Fruit fly (Drosophila melanogaster): ENCODE data around the gene CG11694.

CG11694 gene

dm6 chr3R:8312037-8312436, at the start of gene CG11694, which contains the start of gene CG11698:
Gene CG11694, minus strand, starts transcription at chr3R:8312137.
Gene CG11698, plus strand, starts transcription at chr3R:8312188.
- TF ChIP-seq Myc (optimal IDR thresholded peaks at IDR 0.05) (no peak), insv (optimal IDR thresholded peaks at IDR 0.05) (no peak), h (optimal IDR thresholded peaks at IDR 0.05) (no peak), ttk (optimal IDR thresholded peaks at IDR 0.05) (no peak), psq (optimal IDR thresholded peaks at IDR 0.05) (no peak), Sin3A (optimal IDR thresholded peaks at IDR 0.05) (no peak)

dm6 chr3R:8358004-8358403, 46.1 kb upstream of the CG11694 start:
- TF ChIP-seq h (optimal IDR thresholded peaks at IDR 0.05) (no peak), insv (optimal IDR thresholded peaks at IDR 0.05) (no peak), ttk (optimal IDR thresholded peaks at IDR 0.05) (no peak)

dm6 chr3R:8357372-8357992, 45.5 kb upstream of the CG11694 start:
- no peak for TF ChIP-seq psq (optimal IDR thresholded peaks at IDR 0.05)
- TF ChIP-seq insv (optimal IDR thresholded peaks at IDR 0.05): no peak
- TF ChIP-seq ttk (optimal IDR thresholded peaks at IDR 0.05): no peak
- no peak for TF ChIP-seq h (optimal IDR thresholded peaks at IDR 0.05)
- TF ChIP-seq Sin3A (optimal IDR thresholded peaks at IDR 0.05): no peak
- TF ChIP-seq Myc (optimal IDR thresholded peaks at IDR 0.05): no peak

- no peak for TF ChIP-seq ttk (optimal IDR thresholded peaks at IDR 0.05)
- no peak for TF ChIP-seq Myc (optimal IDR thresholded peaks at IDR 0.05)
- no peak for TF ChIP-seq Sin3A (optimal IDR thresholded peaks at IDR 0.05)
- no peak for TF ChIP-seq h (optimal IDR thresholded peaks at IDR 0.05)
- no peak for TF ChIP-seq psq (optimal IDR thresholded peaks at IDR 0.05)
- no peak for TF ChIP-seq insv (optimal IDR thresholded peaks at IDR 0.05)
These were observed 44.8 kb upstream of the CG11694 start, which contains the start of gene stck for dm6 chr3R:8356626-8357290. Gene stck, plus strand, starts transcription at chr3R:8356978.

- TF ChIP-seq Myc (optimal IDR thresholded peaks at IDR 0.05): no peak
- no peak for TF ChIP-seq ttk (optimal IDR thresholded peaks at IDR 0.05)
- TF ChIP-seq Sin3A (optimal IDR thresholded peaks at IDR 0.05): no peak
- TF ChIP-seq psq (optimal IDR thresholded peaks at IDR 0.05): no peak
- no peak for TF ChIP-seq insv (optimal IDR thresholded peaks at IDR 0.05)
- no peak for TF ChIP-seq h (optimal IDR thresholded peaks at IDR 0.05)
These were observed 43.6 kb upstream of the CG11694 start for dm6 chr3R:8355579-8355978.

- TF ChIP-seq ttk (optimal IDR thresholded peaks at IDR 0.05): no peak
- TF ChIP-seq Myc (optimal IDR thresholded peaks at IDR 0.05): no peak
- no peak for TF ChIP-seq psq (optimal IDR thresholded peaks at IDR 0.05)
- TF ChIP-seq insv (optimal IDR thresholded peaks at IDR 0.05): no peak
- TF ChIP-seq h (optimal IDR thresholded peaks at IDR 0.05): no peak
- TF ChIP-seq Sin3A (optimal IDR thresholded peaks at IDR 0.05): no peak
These were observed 43.0 kb upstream of the CG11694 start for dm6 chr3R:8354969-8355368.

dm6 chr3R:8354458-8354857, 42.5 kb upstream of the CG11694 start:
- TF ChIP-seq Sin3A (optimal IDR thresholded peaks at IDR 0.05) (no peak), h (optimal IDR thresholded peaks at IDR 0.05) (no peak), Myc (optimal IDR thresholded peaks at IDR 0.05) (no peak), ttk (optimal IDR thresholded peaks at IDR 0.05) (no peak), insv (optimal IDR thresholded peaks at IDR 0.05) (no peak), psq (optimal IDR thresholded peaks at IDR 0.05) (no peak)

- TF ChIP-seq insv (optimal IDR thresholded peaks at IDR 0.05) (no peak), psq (optimal IDR thresholded peaks at IDR 0.05) (no peak), Sin3A (optimal IDR thresholded peaks at IDR 0.05) (no peak), Myc (optimal IDR thresholded peaks at IDR 0.05) (no peak), h (optimal IDR thresholded peaks at IDR 0.05) (no peak), ttk (optimal IDR thresholded peaks at IDR 0.05) (no peak)
These were observed 42.1 kb upstream of the CG11694 start for dm6 chr3R:8353994-8354393.

- TF ChIP-seq insv (optimal IDR thresholded peaks at IDR 0.05) (no peak), psq (optimal IDR thresholded peaks at IDR 0.05) (no peak), h (optimal IDR thresholded peaks at IDR 0.05) (no peak), Sin3A (optimal IDR thresholded peaks at IDR 0.05) (no peak), ttk (optimal IDR thresholded peaks at IDR 0.05) (no peak), Myc (optimal IDR thresholded peaks at IDR 0.05) (no peak)
These were observed 41.2 kb upstream of the CG11694 start for dm6 chr3R:8352961-8353728.

- TF ChIP-seq Sin3A (optimal IDR thresholded peaks at IDR 0.05) (no peak), h (optimal IDR thresholded peaks at IDR 0.05) (no peak), ttk (optimal IDR thresholded peaks at IDR 0.05) (no peak), psq (optimal IDR thresholded peaks at IDR 0.05) (no peak)
These were observed 37.6 kb upstream of the CG11694 start, which contains the start of gene Atg13 for dm6 chr3R:8349449-8350115. Gene Atg13, plus strand, starts transcription at chr3R:8349815.

dm6 chr3R:8349106-8349448, 37.1 kb upstream of the CG11694 start:
- TF ChIP-seq h (optimal IDR thresholded peaks at IDR 0.05) (no peak), Sin3A (optimal IDR thresholded peaks at IDR 0.05) (no peak), psq (optimal IDR thresholded peaks at IDR 0.05) (no peak), insv (optimal IDR thresholded peaks at IDR 0.05) (no peak)

- TF ChIP-seq ttk (optimal IDR thresholded peaks at IDR 0.05) (no peak), h (optimal IDR thresholded peaks at IDR 0.05) (no peak), insv (optimal IDR thresholded peaks at IDR 0.05) (no peak)
These were observed 35.9 kb upstream of the CG11694 start for dm6 chr3R:8347835-8348234.

Measured in Kc167 (cell line).